Fruit fly (Drosophila melanogaster): ENCODE measurements around the gene Mbs.

dm6 chr3L:16052145-16053025, 626 bp downstream of the Mbs start:
- TF ChIP-seq CTCF (optimal IDR thresholded peaks at IDR 0.05) = no peak
- peak; percentile 19 for TF ChIP-seq CG8478 (optimal IDR thresholded peaks at IDR 0.05)
